Fruit fly (Drosophila melanogaster): ENCODE measurements around the gene CG14739.

CG14739 gene

DNA sequence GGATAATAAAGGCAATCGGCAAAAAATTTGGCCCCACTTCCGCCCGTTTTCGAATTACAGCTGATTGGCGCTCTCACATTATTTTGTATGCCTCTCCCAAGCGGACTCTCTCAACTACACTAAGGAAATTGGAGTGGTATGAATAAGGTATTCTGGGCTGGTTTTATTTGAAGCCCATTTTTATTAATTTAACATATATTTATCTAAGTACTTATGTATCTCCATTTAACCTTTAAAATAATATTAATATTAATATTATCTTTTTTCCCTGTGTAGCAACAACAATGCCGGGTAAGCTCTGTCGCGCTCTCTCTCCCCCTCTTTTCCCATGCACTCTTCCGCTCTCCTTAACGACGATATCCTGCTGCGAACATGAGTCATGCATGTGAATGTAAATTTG lies 29.9 kb upstream of the CG14739 start (continued):
- no peak for TF ChIP-seq lilli (GFP tag; optimal IDR thresholded peaks at IDR 0.05)
- no peak for TF ChIP-seq btn (GFP tag; optimal IDR thresholded peaks at IDR 0.05)
- peak; percentile 52 for TF ChIP-seq Abd-B (GFP tag; optimal IDR thresholded peaks at IDR 0.05)
- no peak for TF ChIP-seq hth (optimal IDR thresholded peaks at IDR 0.05)
- no peak; the same call in 1 of the 2 replicates for TF ChIP-seq CG8765 (GFP tag; IDR thresholded peaks at IDR 0.05)
- peak; percentile 68 for TF ChIP-seq BtbVII (GFP tag; optimal IDR thresholded peaks at IDR 0.05)
- TF ChIP-seq dan (GFP tag; IDR thresholded peaks at IDR 0.05) = no peak
- peak; percentile 72 for TF ChIP-seq tap (tag; optimal IDR thresholded peaks at IDR 0.05)
- no peak for TF ChIP-seq CG30020 (tag; optimal IDR thresholded peaks at IDR 0.05)
- no peak for TF ChIP-seq abd-A (tag; optimal IDR thresholded peaks at IDR 0.05)
- TF ChIP-seq CG12236 (GFP tag; optimal IDR thresholded peaks at IDR 0.05) = no peak
- TF ChIP-seq tio (GFP tag; optimal IDR thresholded peaks at IDR 0.05) = peak; percentile 50
- peak; percentile 78; the same call in 1 of the 2 replicates for TF ChIP-seq stc (GFP tag; IDR thresholded peaks at IDR 0.05)
- peak; percentile 59; the same call in 1 of the 2 replicates for TF ChIP-seq CG43689 (GFP tag; IDR thresholded peaks at IDR 0.05)
- peak; percentile 32 for TF ChIP-seq CG6254 (GFP tag; optimal IDR thresholded peaks at IDR 0.05)
- TF ChIP-seq CG17912 (GFP tag; optimal IDR thresholded peaks at IDR 0.05) = no peak
- peak; percentile 72 for TF ChIP-seq Oli (tag; optimal IDR thresholded peaks at IDR 0.05)
- TF ChIP-seq Mes4 (GFP tag; optimal IDR thresholded peaks at IDR 0.05) = no peak
- TF ChIP-seq CG11085 (GFP tag; IDR thresholded peaks at IDR 0.05) = peak; percentile 81
- no peak for TF ChIP-seq h (optimal IDR thresholded peaks at IDR 0.05)
- TF ChIP-seq CG3847 (GFP tag; IDR thresholded peaks at IDR 0.05) = peak; percentile 66
- no peak for TF ChIP-seq Sry-β (GFP tag; optimal IDR thresholded peaks at IDR 0.05)
- no peak for TF ChIP-seq Mad (GFP tag; optimal IDR thresholded peaks at IDR 0.05)
- TF ChIP-seq CHES-1-like (GFP tag; optimal IDR thresholded peaks at IDR 0.05) = no peak
- TF ChIP-seq PHDP (tag; optimal IDR thresholded peaks at IDR 0.05) = no peak
- peak; percentile 83 for TF ChIP-seq CoRest (tag; optimal IDR thresholded peaks at IDR 0.05)
- no peak for TF ChIP-seq ERR (GFP tag; optimal IDR thresholded peaks at IDR 0.05)
- TF ChIP-seq Deaf1 (tag; optimal IDR thresholded peaks at IDR 0.05) = no peak
- peak; percentile 52 for TF ChIP-seq az2 (GFP tag; optimal IDR thresholded peaks at IDR 0.05)
- TF ChIP-seq CG17328 (GFP tag; IDR thresholded peaks at IDR 0.05) = peak; percentile 69
- TF ChIP-seq CG33213 (GFP tag; optimal IDR thresholded peaks at IDR 0.05) = no peak
- peak; percentile 39 for TF ChIP-seq schlank (tag; optimal IDR thresholded peaks at IDR 0.05)
- TF ChIP-seq CG11504 (tag; optimal IDR thresholded peaks at IDR 0.05) = peak; percentile 86
- TF ChIP-seq CG3163 (GFP tag; optimal IDR thresholded peaks at IDR 0.05) = no peak
- no peak for TF ChIP-seq gcm2 (GFP tag; optimal IDR thresholded peaks at IDR 0.05)
- no peak for TF ChIP-seq CG3407 (GFP tag; optimal IDR thresholded peaks at IDR 0.05)
- TF ChIP-seq Jarid2 (GFP tag; optimal IDR thresholded peaks at IDR 0.05) = peak; percentile 31
- no peak for TF ChIP-seq hkb (optimal IDR thresholded peaks at IDR 0.05)
- peak; percentile 90 for TF ChIP-seq hkb (GFP tag; IDR thresholded peaks at IDR 0.05)
- TF ChIP-seq slp2 (GFP tag; optimal IDR thresholded peaks at IDR 0.05) = no peak
- peak; percentile 57; the same call in 1 of the 2 replicates for TF ChIP-seq dati (GFP tag; IDR thresholded peaks at IDR 0.05)
- TF ChIP-seq pb (GFP tag; optimal IDR thresholded peaks at IDR 0.05) = no peak
- no peak for TF ChIP-seq ftz-f1 (GFP tag; optimal IDR thresholded peaks at IDR 0.05)
- no peak for TF ChIP-seq CG1603 (tag; optimal IDR thresholded peaks at IDR 0.05)
- TF ChIP-seq gcm (GFP tag; optimal IDR thresholded peaks at IDR 0.05) = no peak
- TF ChIP-seq CG13624 (GFP tag; optimal IDR thresholded peaks at IDR 0.05) = no peak
- peak; percentile 15 for TF ChIP-seq Max (GFP tag; optimal IDR thresholded peaks at IDR 0.05)
- no peak for TF ChIP-seq vfl (GFP tag; optimal IDR thresholded peaks at IDR 0.05)
- no peak for TF ChIP-seq lov (optimal IDR thresholded peaks at IDR 0.05)
- TF ChIP-seq lov (GFP tag; IDR thresholded peaks at IDR 0.05) = peak; percentile 67; the same call in 1 of the 3 replicates
- peak; percentile 40; the same call in 1 of the 2 replicates for TF ChIP-seq CG32767 (GFP tag; IDR thresholded peaks at IDR 0.05)
- peak; percentile 87 for TF ChIP-seq dmrt99B (tag; optimal IDR thresholded peaks at IDR 0.05)
- TF ChIP-seq CG12391 (tag; optimal IDR thresholded peaks at IDR 0.05) = no peak
